Worm (Caenorhabditis elegans) whole organism, L4 larva: Measurements from ENCODE around the gene bnc-1.

Experiments used
- F10B5.3 ChIP-seq: sonication (generic microtip); optimal IDR thresholded peaks from 2 replicates; lab custom pipeline; 2016; ENCODE audit warnings: mild to moderate bottlenecking, missing genetic modification characterization, missing compliant biosample characterization
- Y48G9A.11 ChIP-seq: fragments of 200-800 bp; sonication (Bioruptor generic); IDR thresholded peaks from 2 replicates; pipeline ENCODE4 v1.3.6; 2022; ENCODE audit warnings: missing genetic modification reagents, missing genetic modification characterization, missing compliant biosample characterization
- Y75B8A.6 ChIP-seq: fragments of 200-800 bp; sonication (Bioruptor generic); IDR thresholded peaks from 2 replicates; pipeline ENCODE4 v1.3.6; 2022; ENCODE audit warnings: missing genetic modification reagents, missing genetic modification characterization, missing compliant biosample characterization
- ZK546.5 ChIP-seq, 2 experiments: sonication (generic microtip); optimal IDR thresholded peaks; 2 replicates each; lab custom pipeline; 2017; ENCODE audit warnings: missing biosample characterization in 2 of 2, missing genetic modification characterization in 2 of 2
- aly-2 ChIP-seq: sonication (generic microtip); optimal IDR thresholded peaks from 2 replicates; lab custom pipeline; 2018; ENCODE audit warnings: missing biosample characterization, missing genetic modification characterization
- attf-4 ChIP-seq: sonication (generic microtip); optimal IDR thresholded peaks from 3 replicates; lab custom pipeline; 2017; ENCODE audit warnings: missing biosample characterization, missing genetic modification characterization
- ceh-62 ChIP-seq: sonication (generic microtip); optimal IDR thresholded peaks from 2 replicates; lab custom pipeline; 2017; ENCODE audit warnings: missing biosample characterization, missing genetic modification characterization
- ctbp-1 ChIP-seq: fragments of 200-800 bp; sonication (Bioruptor generic); IDR thresholded peaks from 2 replicates; pipeline ENCODE4 v1.3.6; 2022; ENCODE audit warnings: missing genetic modification reagents, missing genetic modification characterization, missing compliant biosample characterization
- daf-12 ChIP-seq: fragments of 150-350 bp; optimal IDR thresholded peaks from 2 replicates; lab custom pipeline; 2014; ENCODE audit warnings: missing biosample characterization, missing genetic modification reagents, missing genetic modification characterization
- daf-19 ChIP-seq: fragments of 200-800 bp; sonication (Bioruptor generic); conservative IDR thresholded peaks from 2 replicates; pipeline ENCODE4 v1.3.6; 2022; ENCODE audit warnings: missing genetic modification characterization, missing compliant biosample characterization
- duxl-1 ChIP-seq: sonication (generic microtip); optimal IDR thresholded peaks from 2 replicates; lab custom pipeline; 2016; ENCODE audit warnings: mild to moderate bottlenecking, missing genetic modification characterization, moderate library complexity, missing compliant biosample characterization; ENCODE audit not compliant: poor library complexity
- egl-27 ChIP-seq: sonication (generic microtip); optimal IDR thresholded peaks from 3 replicates; lab custom pipeline; 2017; ENCODE audit warnings: missing biosample characterization, missing genetic modification reagents, missing genetic modification characterization
- fkh-10 ChIP-seq: fragments of 150-350 bp; optimal IDR thresholded peaks from 2 replicates; lab custom pipeline; 2014; ENCODE audit warnings: missing biosample characterization, missing genetic modification reagents, missing genetic modification characterization
- fos-1 ChIP-seq: fragments of 150-350 bp; optimal IDR thresholded peaks from 2 replicates; lab custom pipeline; 2014; ENCODE audit warnings: missing biosample characterization, missing genetic modification characterization
- hlh-30 ChIP-seq: sonication (generic microtip); optimal IDR thresholded peaks from 2 replicates; lab custom pipeline; 2017; ENCODE audit warnings: antibody characterized with exemption, mild to moderate bottlenecking, missing genetic modification characterization, missing compliant biosample characterization; ENCODE audit not compliant: insufficient read depth
- hmg-1.1 ChIP-seq: fragments of 200-800 bp; sonication (Bioruptor generic); IDR thresholded peaks from 2 replicates; pipeline ENCODE4 v1.3.6; 2022; ENCODE audit warnings: missing genetic modification reagents, missing genetic modification characterization, missing compliant biosample characterization
- jun-1 ChIP-seq: fragments of 150-350 bp; optimal IDR thresholded peaks from 2 replicates; lab custom pipeline; 2014; ENCODE audit warnings: missing biosample characterization, missing genetic modification reagents, missing genetic modification characterization
- lin-38 ChIP-seq: fragments of 200-800 bp; sonication (Bioruptor generic); IDR thresholded peaks from 2 replicates; pipeline ENCODE4 v1.3.6; 2022; ENCODE audit warnings: missing genetic modification reagents, missing genetic modification characterization, missing compliant biosample characterization
- lin-39 ChIP-seq: fragments of 150-350 bp; optimal IDR thresholded peaks from 2 replicates; lab custom pipeline; 2014; ENCODE audit warnings: missing biosample characterization, missing genetic modification reagents, missing genetic modification characterization
- madf-9 ChIP-seq: fragments of 200-800 bp; sonication (Bioruptor generic); conservative IDR thresholded peaks from 2 replicates; pipeline ENCODE4 v1.3.6; 2022; ENCODE audit warnings: missing genetic modification reagents, missing genetic modification characterization, missing compliant biosample characterization
- mes-2 ChIP-seq: sonication (generic microtip); optimal IDR thresholded peaks from 2 replicates; lab custom pipeline; 2016; ENCODE audit warnings: missing genotype, mild to moderate bottlenecking, missing genetic modification characterization, missing compliant biosample characterization; ENCODE audit not compliant: poor library complexity, severe bottlenecking
- nhr-237 ChIP-seq: sonication (generic microtip); optimal IDR thresholded peaks from 2 replicates; lab custom pipeline; 2017; ENCODE audit warnings: missing biosample characterization, missing genetic modification characterization
- nhr-25 ChIP-seq: sonication (generic microtip); optimal IDR thresholded peaks from 2 replicates; lab custom pipeline; 2017; ENCODE audit warnings: missing genetic modification characterization, mild to moderate bottlenecking, missing compliant biosample characterization, antibody characterized with exemption, moderate library complexity, borderline replicate concordance; ENCODE audit not compliant: insufficient read depth
- nhr-6 ChIP-seq: fragments of 150-350 bp; optimal IDR thresholded peaks from 2 replicates; lab custom pipeline; 2014; ENCODE audit warnings: missing biosample characterization, missing genetic modification characterization
- nhr-76 ChIP-seq: fragments of 150-350 bp; optimal IDR thresholded peaks from 2 replicates; lab custom pipeline; 2014; ENCODE audit warnings: missing biosample characterization, missing genetic modification characterization
- nhr-77 ChIP-seq: fragments of 150-350 bp; optimal IDR thresholded peaks from 2 replicates; lab custom pipeline; 2014; ENCODE audit warnings: missing biosample characterization, missing genetic modification characterization
- pqm-1 ChIP-seq: sonication (generic microtip); optimal IDR thresholded peaks from 2 replicates; lab custom pipeline; 2017; ENCODE audit warnings: missing biosample characterization, missing genetic modification characterization
- sdz-12 ChIP-seq: fragments of 200-800 bp; sonication (Bioruptor generic); optimal IDR thresholded peaks from 2 replicates; lab custom pipeline; 2018; ENCODE audit warnings: mild to moderate bottlenecking, missing genetic modification characterization, missing compliant biosample characterization
- set-16 ChIP-seq: fragments of 200-800 bp; sonication (Bioruptor generic); IDR thresholded peaks from 2 replicates; pipeline ENCODE4 v1.3.6; 2022; ENCODE audit warnings: missing genetic modification reagents, missing genetic modification characterization, missing compliant biosample characterization
- skn-1 ChIP-seq: fragments of 150-350 bp; optimal IDR thresholded peaks from 2 replicates; lab custom pipeline; 2014; ENCODE audit warnings: missing biosample characterization, missing genetic modification characterization
- snpc-4 ChIP-seq: fragments of 150-350 bp; optimal IDR thresholded peaks from 2 replicates; lab custom pipeline; 2014; ENCODE audit warnings: missing biosample characterization, missing genetic modification characterization
- spr-1 ChIP-seq: sonication (generic microtip); optimal IDR thresholded peaks from 2 replicates; lab custom pipeline; 2016; ENCODE audit warnings: mild to moderate bottlenecking, missing genetic modification characterization, missing compliant biosample characterization
- tag-97 ChIP-seq: fragments of 200-800 bp; sonication (Bioruptor generic); IDR thresholded peaks from 2 replicates; pipeline ENCODE4 v1.3.6; 2022; ENCODE audit warnings: missing genetic modification characterization, missing compliant biosample characterization
- unc-130 ChIP-seq: sonication (generic microtip); optimal IDR thresholded peaks from 2 replicates; lab custom pipeline; 2016; ENCODE audit warnings: missing genetic modification reagents, missing genetic modification characterization, missing compliant biosample characterization
- unc-62 ChIP-seq, 3 experiments: fragments of 150-350 bp in 1 of 3; sonication (generic microtip); optimal IDR thresholded peaks in 2 of 3; peaks in 1 of 3; 1 replicate in 1 of 3; 2 replicates in 2 of 3; lab custom pipeline; 2014 to 2017; ENCODE audit warnings: missing biosample characterization in 3 of 3, missing genetic modification characterization in 3 of 3, missing genetic modification reagents in 3 of 3, missing genotype in 1 of 3
- zfp-3 ChIP-seq: fragments of 200-800 bp; sonication (Bioruptor generic); conservative IDR thresholded peaks from 2 replicates; pipeline ENCODE4 v1.3.6; 2022; ENCODE audit warnings: missing genetic modification reagents, missing genetic modification characterization, missing compliant biosample characterization
- zip-11 ChIP-seq: fragments of 200-800 bp; sonication (Bioruptor generic); IDR thresholded peaks from 2 replicates; pipeline ENCODE4 v1.3.6; 2022; ENCODE audit warnings: missing genetic modification characterization, missing compliant biosample characterization
- zip-2 ChIP-seq: fragments of 150-350 bp; optimal IDR thresholded peaks from 2 replicates; lab custom pipeline; 2014; ENCODE audit warnings: missing biosample characterization, missing genetic modification characterization
- ztf-7 ChIP-seq: fragments of 150-350 bp; optimal IDR thresholded peaks from 2 replicates; lab custom pipeline; 2014; ENCODE audit warnings: missing biosample characterization, missing genetic modification characterization

Gene bnc-1

ce11 chrV:12317894-12318553 is 41.2 kb upstream of the bnc-1 start, which contains the start of the genes R04F11.5 and R04F11.2 (continued):
- no peak for TF ChIP-seq pqm-1
- peak; percentile 2 for TF ChIP-seq nhr-25 (tag; lab: Kevin White, UChicago)
- peak; percentile 85 for TF ChIP-seq mes-2 (tag; lab: Kevin White, UChicago)
- TF ChIP-seq sdz-12 (GFP tag; lab: Kevin White, UChicago) = no peak
- no peak for TF ChIP-seq nhr-237 (tag; lab: Kevin White, UChicago)
- TF ChIP-seq spr-1 (tag; lab: Kevin White, UChicago) = peak; percentile 2
- no peak for TF ChIP-seq set-16 (GFP tag; lab: Robert Waterston, UW)
- TF ChIP-seq zip-11 = no peak
- peak; percentile 99 for TF ChIP-seq nhr-6
- TF ChIP-seq unc-130 (GFP tag; lab: Kevin White, UChicago) = peak; percentile 60
- TF ChIP-seq egl-27 (tag; lab: Kevin White, UChicago) = no peak
- peak; percentile 28 for TF ChIP-seq fkh-10 (GFP tag; lab: Kevin White, UChicago)
- TF ChIP-seq ceh-62 (tag; lab: Kevin White, UChicago) = no peak
- peak; percentile 100 for TF ChIP-seq Y48G9A.11
- TF ChIP-seq nhr-77 (tag; lab: Kevin White, UChicago) = peak; percentile 70
- no peak for TF ChIP-seq nhr-76
- peak; percentile 19 for TF ChIP-seq ztf-7 (tag; lab: Kevin White, UChicago)
- TF ChIP-seq hmg-1.1 = peak; percentile 49; the same call in 1 of the 2 replicates
- TF ChIP-seq tag-97 (GFP tag; lab: Robert Waterston, UW) = no peak
- TF ChIP-seq lin-38 (GFP tag; lab: Robert Waterston, UW) = peak; percentile 70
- TF ChIP-seq hlh-30 (tag; lab: Kevin White, UChicago) = peak; percentile 67
- peak in 1 of 2 experiments; percentile 92 for TF ChIP-seq unc-62 (GFP tag; optimal IDR thresholded peaks at IDR 0.05 in 1 of 2; lab: Kevin White, UChicago)
- no peak for TF ChIP-seq unc-62 (tag; optimal IDR thresholded peaks at IDR 0.05; lab: Kevin White, UChicago)
- TF ChIP-seq daf-19 (GFP tag; lab: Robert Waterston, UW) = no peak
- TF ChIP-seq, all 104 proteins: peak for 26

ce11 chrV:12317080-12317479 is 40.2 kb upstream of the bnc-1 start, which contains the start of gene R04F11.3:
R04F11.3 (minus strand) TSS chrV:12317180.
- TF ChIP-seq jun-1 (no peak), duxl-1 (no peak), skn-1 (tag; lab: Kevin White, UChicago) (no peak), zip-11 (no peak), nhr-77 (tag; lab: Kevin White, UChicago) (no peak), zfp-3 (GFP tag; lab: Robert Waterston, UW) (no peak), snpc-4 (no peak), Y75B8A.6 (GFP tag; lab: Robert Waterston, UW) (no peak), lin-39 (tag; lab: Kevin White, UChicago) (no peak), ZK546.5 (tag; optimal IDR thresholded peaks at IDR 0.05; lab: Kevin White, UChicago) (no peak), madf-9 (GFP tag; lab: Robert Waterston, UW) (no peak), ctbp-1 (GFP tag; lab: Robert Waterston, UW) (no peak), zip-2 (tag; lab: Kevin White, UChicago) (no peak), F10B5.3 (tag; lab: Kevin White, UChicago) (no peak), unc-130 (GFP tag; lab: Kevin White, UChicago) (no peak), aly-2 (tag; lab: Kevin White, UChicago) (no peak), daf-12 (tag; lab: Kevin White, UChicago) (no peak), fos-1 (tag; lab: Kevin White, UChicago) (no peak), attf-4 (tag; lab: Kevin White, UChicago) (no peak)
